Fruit fly (Drosophila melanogaster): ENCODE data around the gene Cnx99A.

Cnx99A gene

dm6 chr3R:29274590-29274989 is 44.9 kb downstream of the Cnx99A start (continued):
- TF ChIP-seq ttk (GFP tag; IDR thresholded peaks at IDR 0.05), result peak; percentile 26; the same call in 1 of the 2 replicates
- no peak for TF ChIP-seq CG8478 (optimal IDR thresholded peaks at IDR 0.05)
- TF ChIP-seq ranshi (GFP tag; IDR thresholded peaks at IDR 0.05), result no peak
- peak; percentile 53 for TF ChIP-seq NC2α (GFP tag; optimal IDR thresholded peaks at IDR 0.05)
- TF ChIP-seq grau (tag; optimal IDR thresholded peaks at IDR 0.05), result peak; percentile 75
- TF ChIP-seq fru (optimal IDR thresholded peaks at IDR 0.05), result no peak
- TF ChIP-seq Ravus (GFP tag; IDR thresholded peaks at IDR 0.05), result no peak
- TF ChIP-seq CG10654 (GFP tag; optimal IDR thresholded peaks at IDR 0.05), result peak; percentile 43
- no peak for TF ChIP-seq CG11560 (tag; IDR thresholded peaks at IDR 0.05)
- peak; percentile 39 for TF ChIP-seq lab (GFP tag; optimal IDR thresholded peaks at IDR 0.05)
- TF ChIP-seq CG7745 (tag; optimal IDR thresholded peaks at IDR 0.05), result peak; percentile 36
- TF ChIP-seq trem (tag; optimal IDR thresholded peaks at IDR 0.05), result peak; percentile 82

dm6 chr3R:29273029-29273428 is 46.4 kb downstream of the Cnx99A start:
- no peak for TF ChIP-seq slou (GFP tag; optimal IDR thresholded peaks at IDR 0.05)
- no peak for TF ChIP-seq Six4 (GFP tag; optimal IDR thresholded peaks at IDR 0.05)
- TF ChIP-seq Oaz (GFP tag; IDR thresholded peaks at IDR 0.05), result no peak
- peak; percentile 17 for TF ChIP-seq CG18262 (tag; optimal IDR thresholded peaks at IDR 0.05)
- no peak for TF ChIP-seq tup (GFP tag; optimal IDR thresholded peaks at IDR 0.05)
- TF ChIP-seq CG11696 (GFP tag; IDR thresholded peaks at IDR 0.05), result no peak
- no peak for TF ChIP-seq zen (tag; optimal IDR thresholded peaks at IDR 0.05)
- no peak for TF ChIP-seq Tbp (GFP tag; optimal IDR thresholded peaks at IDR 0.05)
- TF ChIP-seq ase (GFP tag; IDR thresholded peaks at IDR 0.05), result no peak
- peak; percentile 23 for TF ChIP-seq gem (tag; optimal IDR thresholded peaks at IDR 0.05)
- no peak for TF ChIP-seq MESR4 (GFP tag; optimal IDR thresholded peaks at IDR 0.05)
- TF ChIP-seq nerfin-1 (tag; optimal IDR thresholded peaks at IDR 0.05), result no peak
- peak; percentile 50; the same call in 2 of the 3 replicates for TF ChIP-seq row (GFP tag; IDR thresholded peaks at IDR 0.05)
- no peak for TF ChIP-seq trem (tag; optimal IDR thresholded peaks at IDR 0.05)
- TF ChIP-seq sens (GFP tag), result peak; percentile 79
- no peak for TF ChIP-seq CG5953 (GFP tag; IDR thresholded peaks at IDR 0.05)
- TF ChIP-seq CG8089 (GFP tag; optimal IDR thresholded peaks at IDR 0.05), result no peak
- TF ChIP-seq CG11504 (tag; optimal IDR thresholded peaks at IDR 0.05), result no peak
- peak; percentile 9 for TF ChIP-seq CG10979 (tag; optimal IDR thresholded peaks at IDR 0.05)
- TF ChIP-seq CG14050 (GFP tag; IDR thresholded peaks at IDR 0.05), result no peak
- no peak for TF ChIP-seq CG17612 (GFP tag; IDR thresholded peaks at IDR 0.05)
- 0 out of 2 replicates have a peak, but pooled peaks have one; percentile 21 for TF ChIP-seq Xrp1 (GFP tag; IDR thresholded peaks at IDR 0.05)
- TF ChIP-seq sens-2 (GFP tag; IDR thresholded peaks at IDR 0.05), result 0 out of 2 replicates have a peak, but pooled peaks have one; percentile 22
- peak; percentile 30 for TF ChIP-seq CG2712 (tag; optimal IDR thresholded peaks at IDR 0.05)
- TF ChIP-seq ara (GFP tag; IDR thresholded peaks at IDR 0.05), result peak; percentile 14; the same call in 1 of the 2 replicates
- TF ChIP-seq dmrt11E (tag; optimal IDR thresholded peaks at IDR 0.05), result peak; percentile 57
- peak in 1 of 3 experiments; percentile 10 for TF ChIP-seq lola (GFP tag; optimal IDR thresholded peaks at IDR 0.05)
- peak; percentile 97 for TF ChIP-seq D19A (tag; optimal IDR thresholded peaks at IDR 0.05)

- TF ChIP-seq sens (GFP tag) (peak; percentile 75), Hr51 (GFP tag; optimal IDR thresholded peaks at IDR 0.05) (no peak), gcm (GFP tag; optimal IDR thresholded peaks at IDR 0.05) (no peak), CG34224 (GFP tag; IDR thresholded peaks at IDR 0.05; ENCODE audit: partially characterized antibody) (no peak), D19B (GFP tag; optimal IDR thresholded peaks at IDR 0.05) (no peak), Hsf (GFP tag; optimal IDR thresholded peaks at IDR 0.05) (no peak), C15 (GFP tag; IDR thresholded peaks at IDR 0.05) (no peak), salm (tag; optimal IDR thresholded peaks at IDR 0.05) (no peak), CG12769 (tag; optimal IDR thresholded peaks at IDR 0.05) (no peak), prd (optimal IDR thresholded peaks at IDR 0.05) (no peak), prd (GFP tag; IDR thresholded peaks at IDR 0.05) (no peak), CG7839 (tag; optimal IDR thresholded peaks at IDR 0.05) (peak; percentile 12), CG5953 (GFP tag; IDR thresholded peaks at IDR 0.05) (no peak), CG43689 (GFP tag; IDR thresholded peaks at IDR 0.05) (no peak), Xrp1 (GFP tag; IDR thresholded peaks at IDR 0.05) (peak; percentile 40; the same call in 1 of the 2 replicates), tio (GFP tag; optimal IDR thresholded peaks at IDR 0.05) (no peak)
These were observed 50.2 kb downstream of the Cnx99A start for dm6 chr3R:29269204-29269603.
